Fruit fly (Drosophila melanogaster) whole organism, embryonic: ENCODE results near the gene CG3349.

Experiments
- CG1024 ChIP-seq: fragments of 200-800 bp; sonication (Bioruptor generic); IDR thresholded peaks from 2 replicates; pipeline ENCODE4 v1.3.6; 2022; ENCODE audit warnings: missing biosample characterization, missing genetic modification characterization
- CG10366 ChIP-seq: fragments of 200-800 bp; sonication (Bioruptor generic); IDR thresholded peaks from 2 replicates; pipeline ENCODE4 v1.3.6; 2022; ENCODE audit warnings: missing biosample characterization, missing genetic modification characterization
- CG11456 ChIP-seq: fragments of 200-800 bp; sonication (Bioruptor generic); IDR thresholded peaks from 3 replicates; pipeline ENCODE4 v1.3.6; 2022; ENCODE audit warnings: missing biosample characterization, missing genetic modification characterization
- CG11504 ChIP-seq: fragments of 200-800 bp; sonication (Bioruptor generic); optimal IDR thresholded peaks from 3 replicates; lab custom pipeline; 2019; ENCODE audit warnings: missing biosample characterization, mild to moderate bottlenecking, missing genetic modification characterization, moderate library complexity
- CG11696 ChIP-seq: fragments of 200-800 bp; sonication (Bioruptor generic); IDR thresholded peaks from 2 replicates; pipeline ENCODE4 v1.3.6; 2022; ENCODE audit warnings: missing biosample characterization, missing genetic modification characterization
- CG12104 ChIP-seq: fragments of 200-800 bp; sonication (Bioruptor generic); optimal IDR thresholded peaks from 3 replicates; lab custom pipeline; 2016; ENCODE audit warnings: missing biosample characterization, missing genetic modification characterization
- CG13424 ChIP-seq: fragments of 200-800 bp; sonication (Bioruptor generic); optimal IDR thresholded peaks from 2 replicates; lab custom pipeline; 2019; ENCODE audit warnings: missing biosample characterization, mild to moderate bottlenecking, missing genetic modification characterization, moderate library complexity
- CG14441 ChIP-seq: fragments of 200-800 bp; sonication (Bioruptor generic); IDR thresholded peaks from 2 replicates; pipeline ENCODE4 v1.3.6; 2022; ENCODE audit warnings: missing biosample characterization, missing genetic modification characterization
- CG1529 ChIP-seq: fragments of 200-800 bp; sonication (Bioruptor generic); optimal IDR thresholded peaks from 3 replicates; lab custom pipeline; 2018; ENCODE audit warnings: missing biosample characterization, missing genetic modification characterization
- CG16863 ChIP-seq: fragments of 200-800 bp; sonication (Bioruptor generic); optimal IDR thresholded peaks from 3 replicates; lab custom pipeline; 2016; ENCODE audit warnings: missing biosample characterization, missing genetic modification characterization
- CG17829 ChIP-seq: fragments of 200-800 bp; optimal IDR thresholded peaks from 2 replicates; lab custom pipeline; 2019; ENCODE audit warnings: missing biosample characterization, mild to moderate bottlenecking, missing genetic modification characterization, moderate library complexity
- CG1832 ChIP-seq: fragments of 200-800 bp; sonication (Bioruptor generic); optimal IDR thresholded peaks from 2 replicates; lab custom pipeline; 2017; ENCODE audit warnings: missing biosample characterization, mild to moderate bottlenecking, missing genetic modification characterization, inconsistent platforms
- CG32772 ChIP-seq: fragments of 200-800 bp; sonication (Bioruptor generic); IDR thresholded peaks from 2 replicates; pipeline ENCODE4 v1.3.6; 2022; ENCODE audit warnings: missing biosample characterization, missing genetic modification characterization
- CG33557 ChIP-seq: fragments of 200-800 bp; sonication (Bioruptor generic); optimal IDR thresholded peaks from 2 replicates; lab custom pipeline; 2019; ENCODE audit warnings: missing biosample characterization, mild to moderate bottlenecking, missing genetic modification characterization, moderate library complexity
- CG4282 ChIP-seq: fragments of 200-800 bp; sonication (Bioruptor generic); optimal IDR thresholded peaks from 2 replicates; lab custom pipeline; 2016; ENCODE audit warnings: missing biosample characterization, missing genetic modification characterization
- CG5180 ChIP-seq: fragments of 200-800 bp; sonication (Bioruptor generic); optimal IDR thresholded peaks from 3 replicates; lab custom pipeline; 2017; ENCODE audit warnings: missing biosample characterization, missing genetic modification characterization, mild to moderate bottlenecking, moderate library complexity, missing genetic modification reagents
- CG6813 ChIP-seq: fragments of 200-800 bp; sonication (Bioruptor generic); optimal IDR thresholded peaks from 2 replicates; lab custom pipeline; 2017; ENCODE audit warnings: missing biosample characterization, missing genetic modification characterization, mild to moderate bottlenecking, moderate library complexity, missing genetic modification reagents
- CG8944 ChIP-seq: fragments of 200-800 bp; sonication (Bioruptor generic); optimal IDR thresholded peaks from 3 replicates; lab custom pipeline; 2016; ENCODE audit warnings: missing biosample characterization, missing genetic modification characterization
- Dek ChIP-seq: fragments of 200-800 bp; sonication (Bioruptor generic); optimal IDR thresholded peaks from 3 replicates; lab custom pipeline; 2019; ENCODE audit warnings: missing biosample characterization, mild to moderate bottlenecking, missing genetic modification characterization, moderate library complexity
- Drgx ChIP-seq: fragments of 200-800 bp; sonication (Bioruptor generic); IDR thresholded peaks from 2 replicates; pipeline ENCODE4 v1.3.6; 2022; ENCODE audit warnings: missing biosample characterization, missing genetic modification characterization
- Fer3 ChIP-seq: fragments of 200-800 bp; sonication (Bioruptor generic); optimal IDR thresholded peaks from 2 replicates; lab custom pipeline; 2018; ENCODE audit warnings: missing biosample characterization, mild to moderate bottlenecking, missing genetic modification characterization, moderate library complexity
- MESR4 ChIP-seq: fragments of 200-800 bp; sonication (Bioruptor generic); optimal IDR thresholded peaks from 2 replicates; lab custom pipeline; 2018; ENCODE audit warnings: missing biosample characterization, mild to moderate bottlenecking, missing genetic modification characterization, moderate library complexity
- MTF-1 ChIP-seq: fragments of 200-800 bp; sonication (Bioruptor generic); optimal IDR thresholded peaks from 2 replicates; lab custom pipeline; 2018; ENCODE audit warnings: missing biosample characterization, mild to moderate bottlenecking, missing genetic modification characterization, borderline replicate concordance
- Mes4 ChIP-seq: fragments of 200-800 bp; sonication (Bioruptor generic); optimal IDR thresholded peaks from 2 replicates; lab custom pipeline; 2016; ENCODE audit warnings: missing biosample characterization, missing genetic modification characterization
- Sox100B ChIP-seq: fragments of 200-800 bp; sonication (Bioruptor generic); optimal IDR thresholded peaks from 3 replicates; lab custom pipeline; 2018; ENCODE audit warnings: missing biosample characterization, mild to moderate bottlenecking, missing genetic modification characterization
- Taf1 ChIP-seq: fragments of 200-800 bp; sonication (Bioruptor generic); IDR thresholded peaks from 2 replicates; pipeline ENCODE4 v1.3.6; 2022; ENCODE audit warnings: missing biosample characterization, missing genetic modification characterization
- ap ChIP-seq: fragments of 200-800 bp; sonication (Bioruptor generic); IDR thresholded peaks from 2 replicates; pipeline ENCODE4 v1.3.6; 2022; ENCODE audit warnings: missing biosample characterization, missing genetic modification characterization
- ash1 ChIP-seq: fragments of 200-800 bp; sonication (Bioruptor generic); optimal IDR thresholded peaks from 2 replicates; lab custom pipeline; 2018; ENCODE audit warnings: missing biosample characterization, mild to moderate bottlenecking, missing genetic modification characterization
- cas ChIP-seq: fragments of 200-800 bp; sonication (Bioruptor generic); IDR thresholded peaks from 2 replicates; pipeline ENCODE4 v1.3.6; 2022; ENCODE audit warnings: missing biosample characterization, missing genetic modification characterization
- chif ChIP-seq, 2 experiments: fragments of 200-800 bp; sonication (Bioruptor generic); optimal IDR thresholded peaks; 3 replicates each; lab custom pipeline; 2016; ENCODE audit warnings: missing biosample characterization in 2 of 2, missing genetic modification characterization in 2 of 2
- chinmo ChIP-seq: fragments of 200-800 bp; sonication (Bioruptor generic); IDR thresholded peaks from 4 replicates; pipeline ENCODE4 v1.3.6; 2022; ENCODE audit warnings: missing biosample characterization, missing genetic modification characterization; ENCODE audit not compliant: partially characterized antibody
- crc ChIP-seq: fragments of 200-800 bp; sonication (Bioruptor generic); optimal IDR thresholded peaks from 2 replicates; lab custom pipeline; 2016; ENCODE audit warnings: missing biosample characterization, missing genetic modification characterization
- crol ChIP-seq: fragments of 200-800 bp; sonication (Bioruptor generic); IDR thresholded peaks from 2 replicates; pipeline ENCODE4 v1.3.6; 2022; ENCODE audit warnings: missing biosample characterization, missing genetic modification characterization
- dysf ChIP-seq: fragments of 200-800 bp; sonication (Bioruptor generic); IDR thresholded peaks from 3 replicates; pipeline ENCODE4 v1.3.6; 2022; ENCODE audit warnings: missing biosample characterization, missing genetic modification characterization
- exex ChIP-seq: fragments of 200-800 bp; sonication (Bioruptor generic); optimal IDR thresholded peaks from 4 replicates; lab custom pipeline; 2018; ENCODE audit warnings: missing biosample characterization, mild to moderate bottlenecking, missing genetic modification characterization, moderate library complexity
- fd102C ChIP-seq: fragments of 200-800 bp; sonication (Bioruptor generic); optimal IDR thresholded peaks from 2 replicates; lab custom pipeline; 2018; ENCODE audit warnings: missing biosample characterization, mild to moderate bottlenecking, missing genetic modification characterization, moderate library complexity
- fd64A ChIP-seq: fragments of 200-800 bp; sonication (Bioruptor generic); optimal IDR thresholded peaks from 3 replicates; lab custom pipeline; 2018; ENCODE audit warnings: missing biosample characterization, mild to moderate bottlenecking, missing genetic modification characterization
- hbn ChIP-seq: fragments of 200-800 bp; sonication (Bioruptor generic); IDR thresholded peaks from 2 replicates; pipeline ENCODE4 v1.3.6; 2022; ENCODE audit warnings: missing biosample characterization, missing genetic modification characterization; ENCODE audit not compliant: partially characterized antibody
- jing ChIP-seq: fragments of 200-800 bp; sonication (Bioruptor generic); optimal IDR thresholded peaks from 2 replicates; lab custom pipeline; 2018; ENCODE audit warnings: missing biosample characterization, mild to moderate bottlenecking, missing genetic modification characterization
- pfk ChIP-seq: fragments of 200-800 bp; sonication (Bioruptor generic); optimal IDR thresholded peaks from 2 replicates; lab custom pipeline; 2018; ENCODE audit warnings: missing biosample characterization, mild to moderate bottlenecking, missing genetic modification characterization, moderate library complexity
- pnt ChIP-seq: fragments of 200-800 bp; sonication (Bioruptor generic); optimal IDR thresholded peaks from 3 replicates; lab custom pipeline; 2016; ENCODE audit warnings: missing biosample characterization, missing genetic modification characterization
- pzg ChIP-seq: fragments of 200-800 bp; sonication (Bioruptor generic); optimal IDR thresholded peaks from 3 replicates; lab custom pipeline; 2018; ENCODE audit warnings: missing biosample characterization, mild to moderate bottlenecking, missing genetic modification characterization, moderate library complexity
- ranshi ChIP-seq: fragments of 200-800 bp; sonication (Bioruptor generic); IDR thresholded peaks from 2 replicates; pipeline ENCODE4 v1.3.6; 2022; ENCODE audit warnings: missing biosample characterization, missing genetic modification characterization
- ro ChIP-seq: fragments of 200-800 bp; sonication (Bioruptor generic); IDR thresholded peaks from 2 replicates; pipeline ENCODE4 v1.3.6; 2022; ENCODE audit warnings: missing biosample characterization, missing genetic modification characterization
- sc ChIP-seq, 3 experiments: fragments of >200 bp in 2 of 3; fragments of 200-800 bp in 1 of 3; sonication (Bioruptor generic) in 1 of 3; optimal IDR thresholded peaks; 2 replicates in 2 of 3; 3 replicates in 1 of 3; lab custom pipeline; 2017; ENCODE audit warnings: mild to moderate bottlenecking in 1 of 3, missing biosample characterization in 1 of 3, missing genetic modification characterization in 1 of 3, missing genetic modification reagents in 1 of 3
- sd ChIP-seq: fragments of 200-800 bp; sonication (Bioruptor generic); optimal IDR thresholded peaks from 3 replicates; lab custom pipeline; 2018; ENCODE audit warnings: missing biosample characterization, mild to moderate bottlenecking, missing genetic modification characterization, moderate library complexity
- shn ChIP-seq: fragments of 200-800 bp; sonication (Bioruptor generic); optimal IDR thresholded peaks from 3 replicates; lab custom pipeline; 2016; ENCODE audit warnings: missing biosample characterization, missing genetic modification characterization
- tap ChIP-seq: fragments of 200-800 bp; optimal IDR thresholded peaks from 3 replicates; lab custom pipeline; 2019; ENCODE audit warnings: missing biosample characterization, mild to moderate bottlenecking, missing genetic modification characterization, moderate library complexity
- zfh1 ChIP-seq: fragments of 200-800 bp; sonication (Bioruptor generic); IDR thresholded peaks from 3 replicates; pipeline ENCODE4 v1.3.6; 2022; ENCODE audit warnings: missing biosample characterization, missing genetic modification characterization

Gene CG3349

DNA sequence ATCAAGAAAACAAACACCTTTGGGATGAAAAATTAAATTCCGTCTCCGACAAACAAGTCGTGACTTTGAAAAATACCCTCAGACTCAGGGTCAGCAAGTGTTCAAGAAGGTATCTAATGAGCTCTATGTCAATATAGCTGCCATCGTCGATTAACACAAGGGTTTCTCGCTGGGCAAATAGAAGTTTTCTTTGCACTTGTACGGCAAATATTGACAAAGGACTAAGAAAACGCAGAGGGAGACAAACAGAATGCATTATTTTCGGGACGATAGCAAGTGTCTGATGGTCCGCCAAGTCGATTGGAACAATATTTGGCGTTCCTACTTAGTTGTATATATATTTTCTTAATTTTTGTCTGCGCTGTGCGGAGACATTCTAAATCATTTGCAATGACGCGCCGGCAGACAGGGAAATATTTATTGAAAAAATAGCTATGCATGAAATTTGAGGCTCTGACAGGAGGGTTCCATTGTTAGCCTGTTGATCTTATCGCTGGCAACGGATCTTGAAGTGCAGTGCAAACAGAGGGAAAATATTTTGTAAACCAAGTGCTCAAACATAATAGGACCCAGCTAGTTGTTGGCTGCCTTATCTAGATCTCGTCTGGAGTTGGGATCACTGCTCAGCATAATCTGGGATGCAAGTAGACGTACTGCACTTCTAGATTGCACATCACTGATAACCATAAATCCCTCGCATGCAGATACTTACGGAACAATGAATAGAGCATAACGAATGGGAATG, 23.0 kb upstream of the CG3349 start (continued):
- TF ChIP-seq CG5180 (GFP tag; lab: Kevin White, UChicago), result no peak
- no peak for TF ChIP-seq shn (GFP tag; lab: Kevin White, UChicago)
- TF ChIP-seq pnt, result no peak
- no peak for TF ChIP-seq CG11696 (GFP tag; lab: Robert Waterston, UW)
- no peak for TF ChIP-seq ap (GFP tag; lab: Robert Waterston, UW)
- TF ChIP-seq CG16863 (GFP tag; lab: Kevin White, UChicago), result peak; percentile 4
- no peak for TF ChIP-seq crol (GFP tag; lab: Robert Waterston, UW)
- no peak for TF ChIP-seq CG32772 (GFP tag; lab: Robert Waterston, UW)
- no peak for TF ChIP-seq sd (tag; lab: Kevin White, UChicago)
- no peak for TF ChIP-seq ash1
- no peak for TF ChIP-seq cas (GFP tag; lab: Robert Waterston, UW)
- no peak for TF ChIP-seq CG10366 (GFP tag; lab: Robert Waterston, UW)
- no peak; the same call in 2 of the 3 replicates for TF ChIP-seq zfh1
- no peak for TF ChIP-seq fd64A
- peak; percentile 100 for TF ChIP-seq fd102C (GFP tag; lab: Kevin White, UChicago)
- TF ChIP-seq CG13424, result no peak
- TF ChIP-seq pfk (GFP tag; lab: Kevin White, UChicago), result peak; percentile 9
- no peak for TF ChIP-seq pzg (GFP tag; lab: Kevin White, UChicago)
- TF ChIP-seq CG17829 (tag; lab: Kevin White, UChicago), result peak; percentile 42
- TF ChIP-seq ro (GFP tag; lab: Robert Waterston, UW), result no peak
- TF ChIP-seq Taf1 (GFP tag; lab: Robert Waterston, UW), result no peak
- no peak for TF ChIP-seq CG1529 (GFP tag; lab: Kevin White, UChicago)
- TF ChIP-seq Sox100B (GFP tag; lab: Kevin White, UChicago), result no peak
- TF ChIP-seq Fer3 (tag; lab: Kevin White, UChicago), result no peak
- peak; percentile 86 for TF ChIP-seq CG33557 (GFP tag; lab: Kevin White, UChicago)
- peak; percentile 66 for TF ChIP-seq MTF-1 (GFP tag; lab: Kevin White, UChicago)
- TF ChIP-seq sc (optimal IDR thresholded peaks at IDR 0.05; lab: Kevin White, UChicago), result no peak
- TF ChIP-seq sc (GFP tag; optimal IDR thresholded peaks at IDR 0.05; lab: Kevin White, UChicago), result peak; percentile 57
- TF ChIP-seq CG8944 (GFP tag; lab: Kevin White, UChicago), result no peak
- TF ChIP-seq CG11504 (tag; lab: Kevin White, UChicago), result no peak
- no peak for TF ChIP-seq crc (GFP tag; lab: Kevin White, UChicago)
- TF ChIP-seq chif (GFP tag; optimal IDR thresholded peaks at IDR 0.05; lab: Kevin White, UChicago), result peak; percentile 28 to 56
- TF ChIP-seq CG1832 (GFP tag; lab: Kevin White, UChicago), result no peak
- TF ChIP-seq exex (tag; lab: Kevin White, UChicago), result no peak
- TF ChIP-seq MESR4 (GFP tag; lab: Kevin White, UChicago), result no peak
- TF ChIP-seq Mes4 (GFP tag; lab: Kevin White, UChicago), result peak; percentile 6
- TF ChIP-seq Drgx (GFP tag; lab: Robert Waterston, UW), result no peak
- TF ChIP-seq CG14441 (GFP tag; lab: Robert Waterston, UW), result no peak
- TF ChIP-seq jing (GFP tag; lab: Kevin White, UChicago), result no peak
- no peak for TF ChIP-seq ranshi (GFP tag; lab: Robert Waterston, UW)
- peak; percentile 62 for TF ChIP-seq CG12104 (GFP tag; lab: Kevin White, UChicago)
- TF ChIP-seq Dek (tag; lab: Kevin White, UChicago), result no peak
- no peak for TF ChIP-seq CG11456 (GFP tag; lab: Robert Waterston, UW)
- no peak for TF ChIP-seq CG1024
- TF ChIP-seq chinmo, result no peak
- no peak for TF ChIP-seq dysf (GFP tag; lab: Robert Waterston, UW)
- no peak for TF ChIP-seq CG4282
- TF ChIP-seq hbn (GFP tag; lab: Robert Waterston, UW), result no peak
- peak; percentile 87 for TF ChIP-seq CG6813 (GFP tag; lab: Kevin White, UChicago)
- TF ChIP-seq tap (tag; lab: Kevin White, UChicago), result no peak
